Worm (Caenorhabditis elegans) whole organism, L4 larva: ENCODE results near the gene gbb-1.

ENCODE experiments used
- R02D3.7 ChIP-seq: fragments of 150-350 bp; sonication (generic microtip); optimal IDR thresholded peaks from 3 replicates; lab custom pipeline; 2014; ENCODE audit warnings: missing biosample characterization, missing genetic modification characterization
- T20F7.1 ChIP-seq: fragments of 200-800 bp; sonication (Bioruptor generic); optimal IDR thresholded peaks from 2 replicates; lab custom pipeline; 2018; ENCODE audit warnings: mild to moderate bottlenecking, missing genetic modification characterization, missing compliant biosample characterization
- ZK337.2 ChIP-seq: fragments of 200-800 bp; sonication (Bioruptor generic); IDR thresholded peaks from 2 replicates; pipeline ENCODE4 v1.3.6; 2022; ENCODE audit warnings: missing genetic modification reagents, missing genetic modification characterization, missing compliant biosample characterization
- aha-1 ChIP-seq: fragments of 150-350 bp; peaks from one replicate; lab custom pipeline; 2014; ENCODE audit warnings: missing biosample characterization, missing genetic modification characterization
- ceh-32 ChIP-seq: sonication (generic microtip); optimal IDR thresholded peaks from 2 replicates; lab custom pipeline; 2016; ENCODE audit warnings: mild to moderate bottlenecking, missing genetic modification characterization, missing compliant biosample characterization; ENCODE audit not compliant: poor library complexity
- ctbp-1 ChIP-seq: fragments of 200-800 bp; sonication (Bioruptor generic); IDR thresholded peaks from 2 replicates; pipeline ENCODE4 v1.3.6; 2022; ENCODE audit warnings: missing genetic modification reagents, missing genetic modification characterization, missing compliant biosample characterization
- daf-16 ChIP-seq, 3 experiments: sonication (generic microtip); optimal IDR thresholded peaks; 2 replicates each; lab custom pipeline; 2016 to 2017; ENCODE audit warnings: missing genetic modification characterization in 3 of 3, missing genetic modification reagents in 3 of 3, mild to moderate bottlenecking in 2 of 3, missing compliant biosample characterization in 2 of 3, missing biosample characterization in 1 of 3, moderate library complexity in 1 of 3
- dmd-8 ChIP-seq: fragments of 200-800 bp; sonication (Bioruptor generic); IDR thresholded peaks from 2 replicates; pipeline ENCODE4 v1.3.6; 2022; ENCODE audit warnings: missing genetic modification characterization, missing compliant biosample characterization
- dmd-9 ChIP-seq: fragments of 200-800 bp; sonication (Bioruptor generic); IDR thresholded peaks from 2 replicates; pipeline ENCODE4 v1.3.6; 2022; ENCODE audit warnings: missing genetic modification reagents, missing genetic modification characterization, missing compliant biosample characterization
- dve-1 ChIP-seq: sonication (generic microtip); optimal IDR thresholded peaks from 2 replicates; lab custom pipeline; 2017; ENCODE audit warnings: antibody characterized with exemption, mild to moderate bottlenecking, missing genetic modification characterization, missing compliant biosample characterization; ENCODE audit not compliant: insufficient read depth
- egl-43 ChIP-seq: fragments of 200-800 bp; sonication (Bioruptor generic); IDR thresholded peaks from 2 replicates; pipeline ENCODE4 v1.3.6; 2022; ENCODE audit warnings: missing genetic modification reagents, missing genetic modification characterization, missing compliant biosample characterization
- fkh-10 ChIP-seq: fragments of 150-350 bp; optimal IDR thresholded peaks from 2 replicates; lab custom pipeline; 2014; ENCODE audit warnings: missing biosample characterization, missing genetic modification reagents, missing genetic modification characterization
- gei-8 ChIP-seq: fragments of 200-800 bp; sonication (Bioruptor generic); optimal IDR thresholded peaks from 2 replicates; lab custom pipeline; 2018; ENCODE audit warnings: mild to moderate bottlenecking, missing genetic modification characterization, missing compliant biosample characterization
- hif-1 ChIP-seq, 2 experiments: sonication (generic microtip); optimal IDR thresholded peaks; 2 replicates each; lab custom pipeline; 2016 to 2017; ENCODE audit warnings: missing compliant biosample characterization in 2 of 2, missing genetic modification characterization in 2 of 2, missing genetic modification reagents in 2 of 2, missing genotype in 2 of 2, mild to moderate bottlenecking in 1 of 2
- hlh-11 ChIP-seq: fragments of 200-800 bp; sonication (Bioruptor generic); optimal IDR thresholded peaks from 2 replicates; lab custom pipeline; 2018; ENCODE audit warnings: mild to moderate bottlenecking, missing genetic modification characterization, missing compliant biosample characterization
- hlh-30 ChIP-seq: sonication (generic microtip); optimal IDR thresholded peaks from 2 replicates; lab custom pipeline; 2017; ENCODE audit warnings: antibody characterized with exemption, mild to moderate bottlenecking, missing genetic modification characterization, missing compliant biosample characterization; ENCODE audit not compliant: insufficient read depth
- hmg-1.1 ChIP-seq: fragments of 200-800 bp; sonication (Bioruptor generic); IDR thresholded peaks from 2 replicates; pipeline ENCODE4 v1.3.6; 2022; ENCODE audit warnings: missing genetic modification reagents, missing genetic modification characterization, missing compliant biosample characterization
- jun-1 ChIP-seq: fragments of 150-350 bp; optimal IDR thresholded peaks from 2 replicates; lab custom pipeline; 2014; ENCODE audit warnings: missing biosample characterization, missing genetic modification reagents, missing genetic modification characterization
- lim-7 ChIP-seq: fragments of 200-800 bp; sonication (Bioruptor generic); IDR thresholded peaks from 2 replicates; pipeline ENCODE4 v1.3.6; 2022; ENCODE audit warnings: missing genetic modification characterization, missing compliant biosample characterization
- lin-1 ChIP-seq: fragments of 200-800 bp; sonication (Bioruptor generic); IDR thresholded peaks from 2 replicates; pipeline ENCODE4 v1.3.6; 2022; ENCODE audit warnings: missing genetic modification reagents, missing genetic modification characterization, missing compliant biosample characterization
- lin-29 ChIP-seq: fragments of 200-800 bp; sonication (Bioruptor generic); IDR thresholded peaks from 2 replicates; pipeline ENCODE4 v1.3.6; 2022; ENCODE audit warnings: missing genetic modification reagents, missing genetic modification characterization, missing compliant biosample characterization
- lir-3 ChIP-seq: sonication (generic microtip); optimal IDR thresholded peaks from 2 replicates; lab custom pipeline; 2016; ENCODE audit warnings: mild to moderate bottlenecking, missing genetic modification characterization, missing compliant biosample characterization
- lsy-2 ChIP-seq, 2 experiments: fragments of 150-350 bp in 1 of 2; sonication (generic microtip) in 1 of 2; optimal IDR thresholded peaks; 2 replicates each; lab custom pipeline; 2014 to 2017; ENCODE audit warnings: missing biosample characterization in 2 of 2, missing genetic modification characterization in 2 of 2
- mdl-1 ChIP-seq, 2 experiments: fragments of 150-350 bp in 1 of 2; sonication (generic microtip) in 1 of 2; optimal IDR thresholded peaks; 2 replicates each; lab custom pipeline; 2014 to 2017; ENCODE audit warnings: missing biosample characterization in 2 of 2, missing genetic modification characterization in 2 of 2
- mes-2 ChIP-seq: sonication (generic microtip); optimal IDR thresholded peaks from 2 replicates; lab custom pipeline; 2016; ENCODE audit warnings: missing genotype, mild to moderate bottlenecking, missing genetic modification characterization, missing compliant biosample characterization; ENCODE audit not compliant: poor library complexity, severe bottlenecking
- mxl-2 ChIP-seq: fragments of 200-800 bp; sonication (Bioruptor generic); conservative IDR thresholded peaks from 2 replicates; pipeline ENCODE4 v1.3.6; 2022; ENCODE audit warnings: missing genetic modification reagents, missing genetic modification characterization, missing compliant biosample characterization
- mxl-3 ChIP-seq: fragments of 200-800 bp; sonication (Bioruptor generic); optimal IDR thresholded peaks from 2 replicates; lab custom pipeline; 2018; ENCODE audit warnings: mild to moderate bottlenecking, missing genetic modification characterization, missing compliant biosample characterization
- nhr-11 ChIP-seq: fragments of 150-350 bp; optimal IDR thresholded peaks from 2 replicates; lab custom pipeline; 2014; ENCODE audit warnings: missing biosample characterization, missing genetic modification characterization
- nhr-28 ChIP-seq: fragments of 150-350 bp; optimal IDR thresholded peaks from 2 replicates; lab custom pipeline; 2014; ENCODE audit warnings: missing biosample characterization, missing genetic modification characterization
- nhr-41 ChIP-seq: fragments of 200-800 bp; sonication (Bioruptor generic); IDR thresholded peaks from 2 replicates; pipeline ENCODE4 v1.3.6; 2022; ENCODE audit warnings: missing genetic modification reagents, missing genetic modification characterization, missing compliant biosample characterization
- nhr-48 ChIP-seq: sonication (generic microtip); optimal IDR thresholded peaks from 2 replicates; lab custom pipeline; 2016; ENCODE audit warnings: mild to moderate bottlenecking, missing genetic modification characterization, missing compliant biosample characterization
- nhr-6 ChIP-seq: fragments of 150-350 bp; optimal IDR thresholded peaks from 2 replicates; lab custom pipeline; 2014; ENCODE audit warnings: missing biosample characterization, missing genetic modification characterization
- sdz-12 ChIP-seq: fragments of 200-800 bp; sonication (Bioruptor generic); optimal IDR thresholded peaks from 2 replicates; lab custom pipeline; 2018; ENCODE audit warnings: mild to moderate bottlenecking, missing genetic modification characterization, missing compliant biosample characterization
- spr-3 ChIP-seq: fragments of 200-800 bp; sonication (Bioruptor generic); optimal IDR thresholded peaks from 2 replicates; lab custom pipeline; 2018; ENCODE audit warnings: mild to moderate bottlenecking, missing genetic modification characterization, missing compliant biosample characterization
- tra-1 ChIP-seq: fragments of 200-800 bp; sonication (Bioruptor generic); IDR thresholded peaks from 2 replicates; pipeline ENCODE4 v1.3.6; 2022; ENCODE audit warnings: missing genetic modification reagents, missing genetic modification characterization, missing compliant biosample characterization
- unc-130 ChIP-seq: sonication (generic microtip); optimal IDR thresholded peaks from 2 replicates; lab custom pipeline; 2016; ENCODE audit warnings: missing genetic modification reagents, missing genetic modification characterization, missing compliant biosample characterization
- unc-62 ChIP-seq, 3 experiments: fragments of 150-350 bp in 1 of 3; sonication (generic microtip); optimal IDR thresholded peaks in 2 of 3; peaks in 1 of 3; 1 replicate in 1 of 3; 2 replicates in 2 of 3; lab custom pipeline; 2014 to 2017; ENCODE audit warnings: missing biosample characterization in 3 of 3, missing genetic modification characterization in 3 of 3, missing genetic modification reagents in 3 of 3, missing genotype in 1 of 3
- zfp-2 ChIP-seq: sonication (generic microtip); optimal IDR thresholded peaks from 2 replicates; lab custom pipeline; 2016; ENCODE audit warnings: mild to moderate bottlenecking, missing genetic modification characterization, missing compliant biosample characterization
- zfp-3 ChIP-seq: fragments of 200-800 bp; sonication (Bioruptor generic); conservative IDR thresholded peaks from 2 replicates; pipeline ENCODE4 v1.3.6; 2022; ENCODE audit warnings: missing genetic modification reagents, missing genetic modification characterization, missing compliant biosample characterization

Gene gbb-1

ce11 chrX:2939085-2939484, 18.6 kb upstream of the gbb-1 start:
- 0 out of 2 replicates have a peak, but pooled peaks have one; percentile 23 for TF ChIP-seq hmg-1.1 (GFP tag; lab: Robert Waterston, UW)
- no peak for TF ChIP-seq T20F7.1 (GFP tag; lab: Kevin White, UChicago)
- peak in 1 of 2 experiments; percentile 0 for TF ChIP-seq daf-16 (GFP tag; optimal IDR thresholded peaks at IDR 0.05; lab: Kevin White, UChicago)
- no peak for TF ChIP-seq daf-16 (tag; optimal IDR thresholded peaks at IDR 0.05; lab: Kevin White, UChicago)
- peak in 1 of 2 experiments; percentile 35 for TF ChIP-seq lsy-2 (tag; optimal IDR thresholded peaks at IDR 0.05; lab: Kevin White, UChicago)
- TF ChIP-seq mdl-1 (tag; optimal IDR thresholded peaks at IDR 0.05; lab: Kevin White, UChicago) = no peak
- TF ChIP-seq lin-1 (GFP tag; lab: Robert Waterston, UW) = no peak
- peak; percentile 24 for TF ChIP-seq fkh-10 (GFP tag; lab: Kevin White, UChicago)
- peak; percentile 99 for TF ChIP-seq aha-1 (tag; lab: Kevin White, UChicago)
- peak in 1 of 2 experiments; percentile 79 for TF ChIP-seq unc-62 (GFP tag; optimal IDR thresholded peaks at IDR 0.05 in 1 of 2; lab: Kevin White, UChicago)
- TF ChIP-seq unc-62 (tag; optimal IDR thresholded peaks at IDR 0.05; lab: Kevin White, UChicago) = no peak
- peak; percentile 34; the same call in 1 of the 2 replicates for TF ChIP-seq ctbp-1 (GFP tag; lab: Robert Waterston, UW)
- TF ChIP-seq nhr-28 (tag; lab: Kevin White, UChicago) = no peak
- peak in 1 of 2 experiments; percentile 97 for TF ChIP-seq hif-1 (tag; optimal IDR thresholded peaks at IDR 0.05; lab: Kevin White, UChicago)

- TF ChIP-seq hlh-30 (tag; lab: Kevin White, UChicago) (peak; percentile 35), mxl-2 (GFP tag; lab: Robert Waterston, UW) (no peak), gei-8 (GFP tag; lab: Kevin White, UChicago) (no peak), R02D3.7 (no peak), hlh-11 (tag; lab: Kevin White, UChicago) (no peak), mes-2 (tag; lab: Kevin White, UChicago) (peak; percentile 17), dmd-8 (no peak), mxl-3 (GFP tag; lab: Kevin White, UChicago) (no peak), egl-43 (GFP tag; lab: Robert Waterston, UW) (no peak), lir-3 (tag; lab: Kevin White, UChicago) (no peak), sdz-12 (no peak), nhr-6 (tag; lab: Kevin White, UChicago) (no peak), daf-16 (GFP tag; optimal IDR thresholded peaks at IDR 0.05; lab: Kevin White, UChicago) (no peak), daf-16 (tag; optimal IDR thresholded peaks at IDR 0.05; lab: Kevin White, UChicago) (peak; percentile 56), nhr-11 (tag; lab: Kevin White, UChicago) (no peak), unc-62 (GFP tag; optimal IDR thresholded peaks at IDR 0.05 in 1 of 2; lab: Kevin White, UChicago) (peak in 1 of 2 experiments; percentile 51), unc-62 (tag; optimal IDR thresholded peaks at IDR 0.05; lab: Kevin White, UChicago) (no peak), lim-7 (GFP tag; lab: Robert Waterston, UW) (no peak)
Observed at ce11 chrX:2939526-2939925, 18.2 kb upstream of the gbb-1 start.

ce11 chrX:2940572-2940971, 17.2 kb upstream of the gbb-1 start, which contains the start of gene pfk-1.1:
TSS of gene pfk-1.1 (plus strand) at chrX:2940872.
- TF ChIP-seq dve-1 (tag; lab: Kevin White, UChicago) (no peak), dmd-9 (GFP tag; lab: Robert Waterston, UW) (no peak), unc-130 (GFP tag; lab: Kevin White, UChicago) (no peak), lir-3 (tag; lab: Kevin White, UChicago) (no peak), ZK337.2 (GFP tag; lab: Robert Waterston, UW) (no peak), hif-1 (tag; optimal IDR thresholded peaks at IDR 0.05; lab: Kevin White, UChicago) (no peak), tra-1 (GFP tag; lab: Robert Waterston, UW) (no peak), nhr-41 (GFP tag; lab: Robert Waterston, UW) (no peak), spr-3 (GFP tag; lab: Kevin White, UChicago) (no peak), nhr-48 (tag; lab: Kevin White, UChicago) (no peak), jun-1 (no peak), zfp-2 (no peak), zfp-3 (no peak), lin-29 (GFP tag; lab: Robert Waterston, UW) (no peak), ceh-32 (tag; lab: Kevin White, UChicago) (no peak)
- TF ChIP-seq, all 104 proteins: peak for 0
